Worm (Caenorhabditis elegans): ENCODE data around the gene ran-2.
A peak's percentile ranks its signal among the peaks of the same experiment; 100 is the strongest.
"Not testable (repeated sequence)": the region's sequence is repeated elsewhere in the genome, so short reads cannot be mapped to it uniquely, and the experiment has no call there.

The ran-2 gene

DNA sequence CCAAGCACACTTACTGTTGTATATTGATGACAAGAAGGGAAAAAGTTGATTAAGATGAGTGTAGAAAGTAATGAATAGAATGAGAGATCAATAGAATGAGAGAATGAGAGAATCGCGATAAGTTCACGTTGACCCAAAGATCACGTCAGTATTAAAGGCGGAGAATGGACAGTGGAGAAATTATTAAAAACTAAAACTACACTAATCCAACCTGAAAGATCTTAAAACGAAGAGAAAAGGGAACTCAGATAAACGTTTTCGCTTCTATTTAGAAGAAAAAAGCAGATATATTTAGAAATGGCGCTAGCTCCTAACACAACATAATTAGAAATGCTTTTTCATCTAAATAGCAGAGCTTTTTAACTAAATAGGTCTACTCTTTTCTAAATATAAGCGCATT, 19.9 kb downstream of the ran-2 start, which contains the start of gene let-754:
TSS of gene let-754 (minus strand) at position 101 of the 400 bp plus-strand sequence.
- TF ChIP-seq ceh-82 (tag; optimal IDR thresholded peaks at IDR 0.05) (no peak), gmeb-1 (tag; optimal IDR thresholded peaks at IDR 0.05) (no peak), skn-1 (tag; optimal IDR thresholded peaks at IDR 0.05) (no peak), unc-39 (tag; optimal IDR thresholded peaks at IDR 0.05) (no peak)

ce11 chrIII:7956965-7957364, 23.6 kb downstream of the ran-2 start, which contains the start of gene C29E4.9:
Gene C29E4.9 (minus strand): TSS chrIII:7957065.
- TF ChIP-seq sma-3 (GFP tag; optimal IDR thresholded peaks at IDR 0.05) (no peak), nhr-77 (tag; optimal IDR thresholded peaks at IDR 0.05) (no peak), aly-2 (tag; optimal IDR thresholded peaks at IDR 0.05) (no peak), egl-27 (tag; optimal IDR thresholded peaks at IDR 0.05) (no peak), unc-39 (tag; optimal IDR thresholded peaks at IDR 0.05) (no peak), unc-55 (GFP tag; optimal IDR thresholded peaks at IDR 0.05) (no peak), nhr-25 (tag; optimal IDR thresholded peaks at IDR 0.05) (no peak)

ce11 chrIII:7958085-7958484, 24.8 kb downstream of the ran-2 start, which contains the start of gene C29E4.11:
Gene C29E4.11 (minus strand): TSS chrIII:7958114.
- TF ChIP-seq snpc-4 (tag; optimal IDR thresholded peaks at IDR 0.05) (no peak), sma-9 (GFP tag; optimal IDR thresholded peaks at IDR 0.05) (no peak), sma-9 (tag; optimal IDR thresholded peaks at IDR 0.05) (no peak), elt-3 (tag; optimal IDR thresholded peaks at IDR 0.05) (no peak), ceh-82 (tag; optimal IDR thresholded peaks at IDR 0.05) (no peak), C34F6.9 (tag; optimal IDR thresholded peaks at IDR 0.05) (peak; percentile 74), nhr-25 (tag; optimal IDR thresholded peaks at IDR 0.05) (no peak), ZK546.5 (tag; optimal IDR thresholded peaks at IDR 0.05) (no peak), ama-1 (optimal IDR thresholded peaks at IDR 0.05) (no peak), mdl-1 (tag; optimal IDR thresholded peaks at IDR 0.05) (no peak), nhr-129 (tag; optimal IDR thresholded peaks at IDR 0.05) (no peak), lsy-2 (tag; optimal IDR thresholded peaks at IDR 0.05) (peak in 1 of 2 experiments; percentile 40), unc-55 (GFP tag; optimal IDR thresholded peaks at IDR 0.05) (peak; percentile 40), nhr-77 (tag; optimal IDR thresholded peaks at IDR 0.05) (no peak), crh-2 (tag; optimal IDR thresholded peaks at IDR 0.05) (no peak), Y55F3AM.14 (GFP tag; optimal IDR thresholded peaks at IDR 0.05) (no peak), nhr-10 (tag; optimal IDR thresholded peaks at IDR 0.05) (no peak), dmd-4 (tag; optimal IDR thresholded peaks at IDR 0.05) (no peak), nhr-12 (tag; optimal IDR thresholded peaks at IDR 0.05) (no peak), ztf-11 (tag; optimal IDR thresholded peaks at IDR 0.05) (no peak), ceh-16 (tag; optimal IDR thresholded peaks at IDR 0.05) (no peak), nhr-6 (tag; optimal IDR thresholded peaks at IDR 0.05) (no peak), lin-13 (GFP tag; optimal IDR thresholded peaks at IDR 0.05) (no peak), unc-39 (tag; optimal IDR thresholded peaks at IDR 0.05) (no peak)

ce11 chrIII:7958922-7959609, 25.7 kb downstream of the ran-2 start, which contains the start of gene F54H12.10:
Gene F54H12.10 (minus strand): TSS chrIII:7958972.
- TF ChIP-seq nhr-25 (tag; optimal IDR thresholded peaks at IDR 0.05); mdl-1 (tag; optimal IDR thresholded peaks at IDR 0.05); sma-3 (GFP tag; optimal IDR thresholded peaks at IDR 0.05): not testable (repeated sequence)

DNA sequence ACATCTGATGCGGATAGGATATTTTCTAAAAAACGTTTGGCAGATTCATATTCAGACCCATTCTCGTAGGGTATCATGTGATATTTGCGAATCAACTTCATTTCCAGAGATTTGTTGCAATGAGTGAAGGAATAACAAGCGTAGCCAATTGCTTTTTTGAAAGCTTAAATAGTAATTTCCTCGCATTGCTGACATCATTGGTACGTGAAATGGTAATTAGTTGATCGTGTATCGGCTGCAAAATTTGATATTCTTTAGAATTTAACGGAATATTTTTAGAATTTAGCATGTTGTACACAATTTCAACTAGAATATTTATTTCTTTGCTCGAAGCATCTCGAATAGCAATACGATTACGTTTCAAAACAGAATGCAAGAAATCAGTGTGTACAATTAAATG, 29.3 kb downstream of the ran-2 start, which contains the start of gene F54H12.4:
TSS of gene F54H12.4 (minus strand) at position 101 of the 400 bp plus-strand sequence.
- TF ChIP-seq gmeb-1, ZK546.5, dmd-4 (tag; optimal IDR thresholded peaks at IDR 0.05): not testable (repeated sequence)

ce11 chrIII:7964281-7964680, 30.9 kb downstream of the ran-2 start, which contains the start of gene F54H12.2:
Gene F54H12.2 (plus strand): TSS chrIII:7964581.
- TF ChIP-seq sem-4, nhr-25, snpc-4 (tag; optimal IDR thresholded peaks at IDR 0.05): not testable (repeated sequence)

Data from whole organism, L2 larva.